Fruit fly (Drosophila melanogaster): ENCODE measurements around the gene Tollo.

Tollo gene

DNA sequence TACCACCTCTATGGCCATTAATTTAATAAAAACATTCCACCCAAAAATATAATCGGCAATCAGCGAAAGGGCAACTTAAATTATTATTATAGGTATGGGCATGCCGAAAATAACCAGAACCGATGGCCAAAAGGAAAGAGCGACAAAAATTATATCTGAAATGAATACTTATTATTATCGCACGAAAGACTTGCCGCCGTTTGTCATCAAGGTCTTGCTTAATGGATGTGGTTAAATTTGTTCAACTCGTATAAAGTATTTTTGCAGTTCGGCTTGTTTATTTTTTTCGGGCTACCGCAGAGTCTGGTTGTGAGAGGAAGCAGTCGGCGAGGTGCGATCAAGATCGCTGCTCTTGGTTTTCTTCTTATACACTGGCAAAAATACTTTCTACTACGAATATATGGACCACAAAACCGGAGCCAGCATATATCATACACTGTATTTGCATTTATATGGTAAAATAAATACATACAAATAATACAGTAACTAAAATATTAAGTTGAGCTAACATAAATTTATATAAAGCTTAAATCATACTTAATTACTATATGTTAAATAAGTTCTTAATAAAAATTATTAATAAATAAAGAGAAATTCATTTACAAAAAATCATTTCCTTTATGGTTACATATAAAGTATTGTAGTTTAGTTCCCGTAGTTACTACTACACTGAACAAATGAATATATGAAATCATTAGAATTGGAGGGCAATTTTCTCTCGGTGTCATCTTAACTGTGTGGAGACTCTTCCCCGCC is 26.5 kb upstream of the Tollo start:
- no peak for TF ChIP-seq noc (tag; optimal IDR thresholded peaks at IDR 0.05)

DNA sequence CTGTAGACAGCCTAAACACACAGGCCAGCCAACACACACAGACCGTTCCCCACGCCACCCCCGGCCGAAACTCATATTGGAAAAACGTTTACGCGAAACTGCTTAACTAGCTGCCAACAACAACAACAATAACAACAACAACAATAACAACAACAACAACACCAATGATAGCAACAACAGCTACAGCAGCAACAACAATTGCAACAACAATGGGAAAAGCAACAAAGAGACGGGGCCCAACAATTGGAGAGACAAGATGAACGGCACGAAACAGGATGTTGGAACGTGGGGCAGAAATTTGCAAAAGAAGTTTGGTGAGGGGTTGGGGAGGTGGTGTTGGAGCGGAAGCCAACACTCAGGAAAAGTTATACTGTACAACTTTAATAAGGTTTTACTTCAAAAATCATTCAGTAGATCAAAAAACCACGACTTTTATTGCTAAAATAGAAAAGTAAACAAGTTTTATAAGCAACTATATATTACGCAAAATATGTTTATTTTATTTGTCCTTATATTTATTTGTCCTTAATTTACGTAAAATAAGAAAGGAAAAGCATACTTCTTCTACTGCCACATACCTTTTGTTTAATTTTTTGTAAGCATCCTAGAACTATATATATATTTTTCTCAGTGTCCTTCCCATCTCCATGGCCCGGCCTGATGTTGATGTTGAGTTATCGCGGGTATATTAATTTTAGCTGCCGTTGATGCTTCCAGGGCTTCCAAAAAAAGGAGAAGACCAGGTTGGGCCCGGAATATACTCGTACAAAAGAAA is 23.4 kb upstream of the Tollo start:
- no peak for TF ChIP-seq noc (tag; optimal IDR thresholded peaks at IDR 0.05)

DNA sequence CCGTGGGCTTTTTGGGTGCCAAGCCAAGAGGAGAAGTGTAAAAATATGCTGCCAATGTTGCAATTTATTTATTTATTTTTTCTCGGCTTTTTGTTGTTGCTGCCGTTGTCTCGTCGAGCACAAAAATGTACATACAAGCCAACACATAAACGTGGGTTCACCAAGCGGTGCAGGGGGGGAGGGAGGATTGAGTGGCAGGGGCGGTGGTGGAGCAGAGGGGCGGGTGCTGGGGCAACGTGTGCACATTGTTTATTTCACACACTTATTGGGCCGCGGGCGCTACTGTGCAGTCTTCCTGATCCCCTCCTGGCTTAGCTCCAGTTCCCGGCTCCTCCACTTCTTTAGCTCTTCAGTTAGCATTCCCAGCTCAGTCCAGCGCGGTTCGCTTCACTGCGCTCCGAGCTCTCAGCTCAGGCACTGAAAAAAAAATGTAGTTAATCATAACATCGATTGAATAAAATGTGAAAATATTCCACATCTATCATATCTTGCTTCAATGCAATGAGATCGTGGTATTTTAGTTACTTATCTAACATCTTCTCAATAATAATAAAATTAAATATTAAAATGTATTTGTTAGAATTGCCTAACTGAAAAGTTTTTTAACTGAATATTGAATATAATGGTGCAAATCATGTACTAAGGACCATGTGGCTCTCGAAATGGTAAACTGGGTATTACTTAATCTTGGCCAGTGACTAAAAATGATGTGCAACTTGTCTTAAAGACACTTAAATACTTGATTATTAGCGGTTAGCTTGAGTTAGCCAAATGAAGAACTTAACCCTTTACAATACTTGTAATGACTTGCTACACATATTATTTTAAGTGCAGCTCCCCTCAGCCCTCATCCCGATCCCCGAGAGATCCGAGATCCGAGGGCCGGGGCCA is 20.8 kb upstream of the Tollo start:
- TF ChIP-seq noc (tag; optimal IDR thresholded peaks at IDR 0.05) = no peak

DNA sequence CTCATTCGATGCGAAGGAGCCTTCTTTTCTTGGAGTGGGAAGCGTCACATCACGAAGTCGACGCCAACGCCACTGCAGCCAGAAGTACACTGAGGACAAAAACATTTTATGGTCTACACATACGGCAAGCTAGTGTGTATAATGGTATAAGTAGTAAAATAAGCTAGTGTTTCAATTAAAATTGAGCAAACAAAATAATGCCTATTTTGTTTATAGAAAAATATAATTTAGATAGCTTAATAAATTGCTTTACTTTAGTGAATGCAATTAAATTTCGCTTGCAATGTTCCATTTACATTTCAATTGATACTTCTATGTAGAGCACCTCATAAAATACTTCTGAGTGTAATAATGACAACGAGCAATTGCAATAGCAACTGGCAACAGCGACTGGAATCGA is 15.1 kb upstream of the Tollo start:
- TF ChIP-seq noc (tag; optimal IDR thresholded peaks at IDR 0.05) = no peak

DNA sequence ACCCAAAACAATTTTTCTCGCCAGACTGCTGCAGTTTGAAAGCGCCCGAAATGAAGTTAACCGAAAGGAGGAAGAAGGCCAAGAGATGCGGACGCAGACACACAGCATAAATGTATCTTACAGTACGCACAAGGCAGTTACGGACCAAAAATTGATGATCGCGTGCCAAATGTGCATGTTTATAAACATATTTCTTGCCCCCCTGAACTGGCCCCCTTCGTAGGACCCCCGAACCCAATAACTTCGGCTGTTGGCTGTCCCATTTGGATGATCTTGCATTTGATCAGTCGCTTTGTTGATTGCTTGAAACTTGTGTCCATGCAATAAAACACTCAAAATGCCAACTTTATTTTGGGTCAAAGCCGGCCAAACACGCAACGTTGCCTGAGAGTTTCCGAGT is 13.1 kb upstream of the Tollo start:
- TF ChIP-seq noc (tag; optimal IDR thresholded peaks at IDR 0.05) = no peak

DNA sequence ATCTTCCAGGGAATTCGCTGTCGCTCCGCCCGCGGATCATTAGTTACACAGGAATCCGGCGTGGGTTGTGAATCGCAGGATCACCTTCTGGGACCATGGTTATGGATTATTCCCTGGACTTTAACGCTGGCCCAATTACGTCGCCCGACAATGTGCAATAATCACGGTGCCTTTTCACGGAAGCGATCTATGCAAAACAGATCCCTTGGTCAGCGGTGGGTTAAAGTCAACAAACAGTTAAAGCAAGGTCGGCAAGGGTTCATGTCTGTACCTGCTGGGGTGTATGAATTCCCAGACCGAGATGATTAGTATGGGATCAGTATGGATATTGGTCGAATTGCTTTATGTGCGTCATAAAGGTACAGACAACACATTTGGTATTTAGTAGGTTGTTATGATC is 11.7 kb upstream of the Tollo start:
- no peak for TF ChIP-seq noc (tag; optimal IDR thresholded peaks at IDR 0.05)

DNA sequence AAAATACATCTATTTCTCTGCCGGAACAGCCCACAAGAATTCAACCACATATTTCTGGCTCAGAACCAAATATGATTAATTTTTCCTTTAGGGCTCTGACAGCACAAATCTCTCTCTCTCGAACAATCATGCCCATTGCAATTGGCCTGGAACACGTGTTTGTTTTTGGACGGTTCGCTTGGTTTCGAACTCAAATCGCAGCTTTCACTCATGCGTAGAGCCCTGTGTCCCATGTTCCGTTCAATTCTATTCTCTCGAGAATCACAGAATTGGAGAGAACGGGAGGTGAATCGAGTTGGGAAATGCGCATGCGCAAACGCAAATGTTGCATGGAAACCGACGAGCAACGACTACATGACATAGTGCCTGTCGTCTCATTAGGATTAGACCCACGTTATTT is 10.8 kb upstream of the Tollo start:
- no peak for TF ChIP-seq noc (tag; optimal IDR thresholded peaks at IDR 0.05)

DNA sequence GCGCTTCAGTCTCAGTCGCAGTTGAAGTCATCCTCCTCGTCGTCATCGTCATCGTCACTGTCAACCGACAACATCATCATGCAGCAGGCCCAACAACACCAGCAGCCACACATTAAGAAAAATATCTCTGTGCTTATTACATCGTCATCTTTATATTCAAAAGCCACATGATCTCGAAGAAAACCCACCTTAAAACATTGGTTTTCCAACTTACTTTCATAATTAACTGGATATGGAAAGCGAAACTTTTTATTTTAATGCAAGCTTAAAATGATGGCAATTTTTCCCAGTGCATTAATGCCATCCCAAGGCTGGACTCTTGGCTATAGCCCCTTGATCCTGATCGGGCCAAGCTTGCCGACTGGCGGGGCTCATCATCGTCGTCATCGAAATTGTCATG is 9.7 kb upstream of the Tollo start:
- no peak for TF ChIP-seq noc (tag; optimal IDR thresholded peaks at IDR 0.05)

DNA sequence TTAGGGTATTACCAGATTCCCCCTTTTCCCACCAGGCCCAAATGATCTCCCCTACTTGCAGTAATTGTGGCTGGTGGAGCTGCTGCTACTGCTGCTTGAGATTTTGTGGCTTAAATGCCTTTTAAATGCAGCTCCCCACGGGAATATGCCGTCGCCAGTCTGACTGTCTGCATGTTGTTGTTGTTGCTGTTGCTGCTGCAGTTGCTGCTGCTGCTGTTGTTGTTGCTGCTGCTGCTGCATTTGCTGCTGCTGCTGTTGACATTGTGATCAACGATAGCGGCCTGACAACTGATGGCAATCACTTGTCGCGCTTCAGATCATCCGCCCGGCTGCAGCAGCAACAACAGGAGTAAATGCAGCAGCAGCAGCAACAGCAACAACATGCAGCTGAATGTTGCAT is 8.8 kb upstream of the Tollo start:
- TF ChIP-seq noc (tag; optimal IDR thresholded peaks at IDR 0.05) = no peak

DNA sequence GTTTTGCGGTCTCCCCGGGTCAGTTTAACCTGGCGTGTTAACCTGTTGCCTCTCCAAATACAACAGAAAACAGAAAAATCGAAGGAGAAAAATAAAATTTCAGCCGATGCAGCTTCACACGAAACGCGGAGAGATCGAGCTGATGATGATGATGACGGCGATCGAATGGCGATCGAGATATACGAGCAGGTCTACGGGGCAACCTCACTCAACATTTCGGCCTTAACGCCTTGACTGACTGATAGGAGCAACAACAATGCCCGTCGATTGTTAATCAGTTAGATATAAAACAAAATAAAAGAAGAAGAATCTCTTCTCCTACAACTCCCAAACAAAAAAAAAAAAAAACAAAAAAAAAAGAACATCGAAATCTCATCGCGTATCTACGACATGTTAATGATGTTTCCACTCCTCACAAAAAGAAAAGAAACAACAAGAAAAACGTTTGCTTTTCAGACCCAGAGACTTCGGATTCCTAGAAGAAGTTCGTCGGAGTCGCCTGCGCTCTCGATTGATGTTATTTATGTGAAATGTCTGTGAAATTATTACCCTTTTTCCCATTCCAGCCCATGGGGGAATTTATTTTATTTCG is 7.8 kb upstream of the Tollo start:
- TF ChIP-seq noc (tag; optimal IDR thresholded peaks at IDR 0.05) = no peak

DNA sequence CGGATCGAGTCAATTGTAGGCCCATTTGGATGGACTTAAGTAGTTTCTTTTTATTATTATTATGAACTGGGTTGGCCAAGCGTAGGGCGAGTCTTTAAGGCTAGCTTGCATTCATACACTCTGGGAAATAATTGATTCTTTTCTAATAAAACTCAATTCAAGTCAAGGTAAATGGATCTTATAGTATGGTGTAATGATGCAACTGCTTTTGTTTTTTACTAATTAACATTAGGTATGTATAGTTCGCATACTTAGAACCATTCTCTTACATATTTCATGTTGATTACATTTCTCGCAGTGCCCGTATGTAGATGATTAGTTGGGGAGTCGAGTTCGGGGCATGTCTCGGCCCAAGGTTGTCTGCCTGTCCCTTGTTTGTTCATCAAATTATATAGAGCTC is 6.0 kb upstream of the Tollo start:
- no peak for TF ChIP-seq noc (tag; optimal IDR thresholded peaks at IDR 0.05)

DNA sequence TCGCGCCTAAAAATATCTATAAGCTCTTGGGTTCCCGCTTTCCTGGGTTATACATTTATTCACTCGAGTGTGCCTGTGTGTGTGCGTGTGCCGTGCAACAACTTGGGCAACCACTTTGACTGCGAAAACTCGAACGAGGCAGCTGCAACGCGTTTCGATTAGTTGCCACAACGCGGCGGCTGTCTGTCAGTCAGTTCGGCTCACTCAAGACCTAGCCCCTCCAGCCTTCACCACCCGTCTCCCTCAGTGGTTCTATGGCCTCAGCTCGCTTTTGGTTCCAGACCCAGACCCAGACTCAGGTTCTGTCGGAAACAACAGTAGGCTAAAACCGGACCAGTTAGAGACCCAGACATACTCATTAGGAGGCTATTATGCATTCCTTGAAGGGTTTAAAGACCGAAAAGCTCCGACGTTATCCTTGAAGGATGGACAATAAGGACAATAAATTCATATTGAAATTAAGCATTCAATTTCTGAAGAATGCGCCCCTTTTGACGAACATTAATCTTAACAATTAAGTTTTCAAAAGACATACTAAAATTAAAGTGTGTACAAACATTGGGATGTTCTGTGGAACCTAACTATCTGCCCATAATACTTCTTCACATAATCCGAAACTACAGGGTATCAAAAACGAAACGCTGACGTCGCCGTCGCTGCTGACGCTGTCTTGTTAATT is 5.1 kb upstream of the Tollo start:
- peak; percentile 39 for TF ChIP-seq noc (tag; optimal IDR thresholded peaks at IDR 0.05)

DNA sequence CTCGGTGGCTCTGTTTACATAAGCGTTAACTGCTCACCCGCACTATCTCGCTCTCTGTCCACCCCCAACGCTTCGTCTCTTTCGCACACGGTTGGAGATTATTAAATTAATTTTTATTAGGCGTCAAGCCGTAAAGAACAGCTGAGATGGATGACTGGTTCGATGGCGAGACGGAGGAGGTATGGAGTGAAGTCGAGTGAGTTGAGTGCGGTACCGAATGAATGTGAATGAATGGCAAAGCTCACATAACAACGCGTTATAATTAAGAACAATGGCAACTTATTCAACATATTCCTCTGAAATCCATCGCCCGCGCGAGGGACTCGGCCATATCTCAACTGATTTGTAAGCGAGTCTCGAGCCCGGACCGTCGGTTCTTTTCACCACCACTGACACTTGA is 4.3 kb upstream of the Tollo start:
- no peak for TF ChIP-seq noc (tag; optimal IDR thresholded peaks at IDR 0.05)

DNA sequence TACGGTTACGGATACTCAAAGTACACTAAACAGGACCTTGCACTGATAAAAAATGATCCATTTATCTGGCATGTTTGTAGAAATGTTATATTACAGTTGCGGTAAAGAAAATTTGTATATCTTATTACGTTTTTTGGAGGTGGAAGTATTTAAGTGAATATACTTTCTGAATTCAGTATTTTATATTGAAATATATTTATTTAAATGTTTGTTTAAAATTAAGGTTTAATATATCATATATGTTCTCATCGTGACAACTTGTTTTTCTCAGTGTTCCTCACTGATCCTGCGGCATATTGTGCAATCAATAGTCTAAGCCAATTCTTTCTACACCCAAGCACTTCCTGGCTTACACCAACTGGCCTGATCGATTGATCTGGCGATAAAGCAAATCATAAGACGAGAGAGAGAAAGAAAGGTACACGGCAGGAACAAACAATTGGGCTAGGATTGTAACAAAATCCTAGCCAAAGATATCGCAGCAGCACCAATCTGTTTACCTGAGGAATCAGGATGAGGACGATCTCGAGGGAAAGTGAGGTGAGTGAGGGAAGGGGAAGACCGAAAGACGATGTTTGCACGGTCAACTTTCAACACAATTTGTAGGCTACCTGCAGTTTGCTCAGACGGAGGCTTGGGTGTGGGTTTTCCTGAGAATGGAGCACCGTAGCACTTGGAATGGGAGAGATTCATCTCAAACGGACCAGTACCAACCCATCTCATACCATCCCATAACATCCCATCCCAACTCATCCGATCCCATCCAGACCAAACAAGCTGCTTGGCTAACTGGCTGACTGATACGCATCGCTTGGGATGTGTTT is 2.8 kb upstream of the Tollo start:
- TF ChIP-seq noc (tag; optimal IDR thresholded peaks at IDR 0.05) = no peak

All from whole organism, larva.